Worm (Caenorhabditis elegans) whole organism, L3 larva: Measurements from ENCODE around the gene C12D5.5.

Source experiments
- ceh-16 ChIP-seq: sonication (generic microtip); optimal IDR thresholded peaks from 2 replicates; lab custom pipeline; 2017; ENCODE audit warnings: missing biosample characterization, missing genetic modification characterization
- ceh-28 ChIP-seq: fragments of 150-350 bp; optimal IDR thresholded peaks from 2 replicates; lab custom pipeline; 2014; ENCODE audit warnings: missing biosample characterization, missing genetic modification reagents, missing genetic modification characterization
- ceh-82 ChIP-seq: fragments of 150-350 bp; optimal IDR thresholded peaks from 2 replicates; lab custom pipeline; 2014; ENCODE audit warnings: missing biosample characterization, missing genetic modification characterization
- nfya-1 ChIP-seq: sonication (generic microtip); optimal IDR thresholded peaks from 2 replicates; lab custom pipeline; 2017; ENCODE audit warnings: missing genetic modification characterization, mild to moderate bottlenecking, missing compliant biosample characterization, antibody characterized with exemption, moderate library complexity; ENCODE audit not compliant: insufficient read depth
- nhr-237 ChIP-seq: fragments of 150-350 bp; optimal IDR thresholded peaks from 2 replicates; lab custom pipeline; 2014; ENCODE audit warnings: missing biosample characterization, missing genetic modification characterization
- pqm-1 ChIP-seq: fragments of 150-350 bp; optimal IDR thresholded peaks from 2 replicates; lab custom pipeline; 2017; ENCODE audit warnings: missing biosample characterization, missing genetic modification characterization, inconsistent platforms

DNA sequence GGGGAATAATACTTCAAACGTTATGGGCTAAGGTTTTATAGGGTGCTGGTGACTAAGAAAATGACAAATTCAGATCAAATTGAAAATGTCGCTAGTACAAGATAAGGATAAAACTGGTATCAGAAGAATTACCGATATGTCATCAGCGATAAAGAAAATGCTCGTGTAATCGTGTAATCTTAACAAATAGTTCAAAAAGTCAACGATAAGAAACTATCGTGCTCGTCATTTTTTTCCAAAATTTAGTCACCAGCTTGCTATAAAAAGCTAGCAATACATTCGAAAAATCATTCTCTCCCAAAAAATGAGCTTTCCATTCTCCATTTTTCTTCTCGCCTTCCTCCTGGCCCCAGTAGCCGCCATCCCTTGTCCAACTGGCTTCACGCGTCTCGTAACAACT lies 30.2 kb upstream of the C12D5.5 start, which contains the start of gene clec-45:
- TF ChIP-seq ceh-82 (no peak), nhr-237 (no peak), pqm-1 (tag; lab: Kevin White, UChicago) (no peak), ceh-28 (no peak), ceh-16 (no peak), nfya-1 (tag; lab: Kevin White, UChicago) (no peak)
